Worm (Caenorhabditis elegans): ENCODE data around the gene bcs-1.

DNA sequence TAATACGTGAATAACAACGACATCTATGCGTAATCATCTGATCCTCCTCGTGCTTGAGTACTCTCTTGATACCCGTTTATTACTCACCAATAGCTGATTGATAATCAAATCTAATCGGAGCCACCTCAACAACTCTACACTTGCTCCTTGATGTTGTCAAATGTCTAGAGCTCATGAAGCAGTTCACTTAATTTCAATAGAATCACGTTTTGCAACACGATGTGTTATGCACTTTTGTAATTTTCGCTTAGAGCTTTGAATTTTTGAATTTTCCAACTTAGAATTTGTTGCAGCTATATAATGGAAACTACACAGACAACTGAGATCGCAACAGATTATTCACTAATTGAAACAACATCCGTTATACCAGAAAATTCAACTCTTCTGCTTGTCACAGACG is 41.6 kb downstream of the bcs-1 start, which contains the start of gene T22C8.1:
- TF ChIP-seq hmbx-1 (tag; optimal IDR thresholded peaks at IDR 0.05) (no peak), ama-1 (optimal IDR thresholded peaks at IDR 0.05) (no peak), ceh-36 (tag; optimal IDR thresholded peaks at IDR 0.05) (no peak), hmg-4 (GFP tag; optimal IDR thresholded peaks at IDR 0.05) (no peak), B0310.2 (tag; optimal IDR thresholded peaks at IDR 0.05) (no peak)
